Worm (Caenorhabditis elegans): Measurements from ENCODE around the gene srlf-23.

- TF ChIP-seq him-1 (tag; optimal IDR thresholded peaks at IDR 0.05): no peak
- TF ChIP-seq dao-5 (tag; optimal IDR thresholded peaks at IDR 0.05): no peak
Measured at ce11 chrV:910588-910987, 17.3 kb upstream of the srlf-23 start.

Data from whole organism, L4/young adult.